Fruit fly (Drosophila melanogaster) whole organism, prepupa: ENCODE measurements around the gene Nlp.

Experiments
- CG10669 ChIP-seq: fragments of 200-800 bp; sonication (Bioruptor generic); optimal IDR thresholded peaks from 3 replicates; lab custom pipeline; 2018; ENCODE audit warnings: missing biosample characterization, mild to moderate bottlenecking, missing genetic modification characterization, moderate library complexity
- CG32006 ChIP-seq: fragments of 200-800 bp; sonication (Bioruptor generic); optimal IDR thresholded peaks from 3 replicates; lab custom pipeline; 2017; ENCODE audit warnings: missing biosample characterization, mild to moderate bottlenecking, missing genetic modification characterization
- CG8119 ChIP-seq: fragments of 200-800 bp; sonication (Bioruptor generic); IDR thresholded peaks from 3 replicates; pipeline ENCODE4 v1.3.6; 2022; ENCODE audit warnings: missing biosample characterization, missing genetic modification characterization
- Ets96B ChIP-seq: fragments of 200-800 bp; optimal IDR thresholded peaks from 2 replicates; lab custom pipeline; 2019; ENCODE audit warnings: missing biosample characterization, mild to moderate bottlenecking, missing genetic modification characterization, moderate library complexity
- Hr38 ChIP-seq: sonication (Bioruptor generic); optimal IDR thresholded peaks from 2 replicates; lab custom pipeline; 2016; ENCODE audit warnings: missing biosample characterization, missing genetic modification characterization
- Hr39 ChIP-seq: fragments of 200-800 bp; sonication (Bioruptor generic); optimal IDR thresholded peaks from 2 replicates; lab custom pipeline; 2016; ENCODE audit warnings: missing biosample characterization, missing genetic modification characterization
- acj6 ChIP-seq: fragments of 200-800 bp; sonication (Bioruptor generic); optimal IDR thresholded peaks from 3 replicates; lab custom pipeline; 2016; ENCODE audit warnings: missing biosample characterization, missing genetic modification characterization
- ss ChIP-seq, 2 experiments: fragments of 200-800 bp; sonication (Bioruptor generic); optimal IDR thresholded peaks; 2 replicates in 1 of 2; 3 replicates in 1 of 2; lab custom pipeline; 2017 to 2018; ENCODE audit warnings: mild to moderate bottlenecking in 2 of 2, missing biosample characterization in 2 of 2, missing genetic modification characterization in 2 of 2, moderate library complexity in 1 of 2

- no peak for TF ChIP-seq CG10669 (GFP tag; lab: Kevin White, UChicago)
- no peak for TF ChIP-seq CG8119
- TF ChIP-seq Hr38 (GFP tag; lab: Kevin White, UChicago), result no peak
- TF ChIP-seq acj6 (GFP tag; lab: Kevin White, UChicago), result no peak
- no peak for TF ChIP-seq CG32006 (GFP tag; lab: Kevin White, UChicago)
- no peak for TF ChIP-seq ss (GFP tag; optimal IDR thresholded peaks at IDR 0.05; lab: Kevin White, UChicago)
- TF ChIP-seq Hr39, result no peak
- TF ChIP-seq Ets96B (tag; lab: Kevin White, UChicago), result peak; percentile 33
Measured at dm6 chr3R:29997607-29998236, 6.9 kb upstream of the Nlp start, which contains the start of the genes CG15525 and CG11504.
